Worm (Caenorhabditis elegans) whole organism, L1 larva: ENCODE data around the gene asp-15.

Experiments
- C16A3.4 ChIP-seq: fragments of 150-350 bp; optimal IDR thresholded peaks from 2 replicates; lab custom pipeline; 2014; ENCODE audit warnings: missing biosample characterization, missing genetic modification characterization
- Y116A8C.19 ChIP-seq: sonication (generic microtip); optimal IDR thresholded peaks from 2 replicates; lab custom pipeline; 2016; ENCODE audit warnings: missing compliant biosample characterization, missing genetic modification characterization, borderline replicate concordance
- ama-1 ChIP-seq: fragments of 150-350 bp; optimal IDR thresholded peaks from 2 replicates; lab custom pipeline; 2014
- blmp-1 ChIP-seq: fragments of 150-350 bp; optimal IDR thresholded peaks from 2 replicates; lab custom pipeline; 2014; ENCODE audit warnings: missing biosample characterization, missing genetic modification characterization
- ceh-63 ChIP-seq: fragments of 200-800 bp; sonication (Bioruptor generic); optimal IDR thresholded peaks from 2 replicates; lab custom pipeline; 2018; ENCODE audit warnings: mild to moderate bottlenecking, missing genetic modification characterization, missing compliant biosample characterization
- dpl-1 ChIP-seq, 3 experiments: fragments of 150-350 bp in 2 of 3; sonication (generic microtip) in 1 of 3; optimal IDR thresholded peaks; 2 replicates each; lab custom pipeline; 2014 to 2017; ENCODE audit warnings: missing biosample characterization in 3 of 3, missing genetic modification characterization in 3 of 3, missing genetic modification reagents in 3 of 3
- fkh-10 ChIP-seq: sonication (generic microtip); optimal IDR thresholded peaks from 2 replicates; lab custom pipeline; 2017; ENCODE audit warnings: missing biosample characterization, missing genetic modification reagents, missing genetic modification characterization
- nhr-90 ChIP-seq: sonication (generic microtip); optimal IDR thresholded peaks from 2 replicates; lab custom pipeline; 2016; ENCODE audit warnings: mild to moderate bottlenecking, missing genetic modification characterization, missing compliant biosample characterization; ENCODE audit not compliant: poor library complexity
- skn-1 ChIP-seq: fragments of 150-350 bp; optimal IDR thresholded peaks from 2 replicates; lab custom pipeline; 2014; ENCODE audit warnings: missing biosample characterization, missing genetic modification characterization
- snpc-4 ChIP-seq: fragments of 150-350 bp; optimal IDR thresholded peaks from 2 replicates; lab custom pipeline; 2014; ENCODE audit warnings: missing biosample characterization, missing genetic modification characterization
- ztf-4 ChIP-seq: fragments of 150-350 bp; optimal IDR thresholded peaks from 2 replicates; lab custom pipeline; 2014; ENCODE audit warnings: missing biosample characterization, missing genetic modification characterization

DNA sequence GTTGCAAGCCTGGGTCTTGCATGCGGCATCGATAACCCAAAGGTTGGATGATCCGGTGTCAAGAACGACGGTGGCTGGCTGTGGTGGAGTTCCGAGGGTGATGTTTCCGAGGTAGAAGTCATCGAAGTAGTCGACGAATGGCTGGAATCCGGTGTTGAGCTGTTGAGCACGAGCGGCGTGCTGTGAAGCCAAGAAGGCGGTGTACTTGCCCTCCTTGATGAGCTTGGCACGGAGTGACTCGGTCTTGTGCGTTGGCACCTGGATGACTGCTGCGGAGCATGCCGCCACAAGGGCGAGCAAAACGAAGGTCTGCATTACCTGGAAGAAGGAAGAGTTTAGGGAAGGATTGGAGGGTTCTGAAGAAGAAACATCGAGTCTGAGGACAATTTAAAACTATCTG lies 5.8 kb upstream of the asp-15 start, which contains the start of gene asp-1:
- TF ChIP-seq ama-1 (lab: Kevin White, UChicago) (no peak), snpc-4 (tag; lab: Kevin White, UChicago) (no peak), nhr-90 (tag; lab: Kevin White, UChicago) (no peak), fkh-10 (no peak), blmp-1 (tag; lab: Kevin White, UChicago) (no peak), skn-1 (tag; lab: Kevin White, UChicago) (no peak), C16A3.4 (no peak), dpl-1 (GFP tag; optimal IDR thresholded peaks at IDR 0.05; lab: Kevin White, UChicago) (no peak), ceh-63 (GFP tag; lab: Kevin White, UChicago) (no peak), Y116A8C.19 (tag; lab: Kevin White, UChicago) (no peak), ztf-4 (tag; lab: Kevin White, UChicago) (no peak)
